Fruit fly (Drosophila melanogaster) whole organism: ENCODE results near the gene H.

Source experiments
- CG8478 ChIP-seq: fragments of >200 bp; optimal IDR thresholded peaks from 2 replicates; lab custom pipeline; 2018; ENCODE audit warnings: inconsistent platforms
- Dll ChIP-seq: fragments of >200 bp; optimal IDR thresholded peaks from 2 replicates; lab custom pipeline; 2017
- EcR ChIP-seq, 2 experiments: fragments of >200 bp; optimal IDR thresholded peaks; 2 replicates each; lab custom pipeline; 2017; ENCODE audit warnings: missing biosample characterization in 2 of 2, missing genetic modification characterization in 2 of 2, missing genetic modification reagents in 2 of 2
- pan ChIP-seq: fragments of >200 bp; optimal IDR thresholded peaks from 2 replicates; lab custom pipeline; 2017
- psq ChIP-seq: fragments of >200 bp; optimal IDR thresholded peaks from 2 replicates; lab custom pipeline; 2017
- usp ChIP-seq: fragments of >200 bp; optimal IDR thresholded peaks from 2 replicates; lab custom pipeline; 2017; ENCODE audit warnings: missing biosample characterization, missing genetic modification characterization, mixed read lengths

dm6 chr3R:20605562-20606155, 16.1 kb upstream of the H start:
- no peak for TF ChIP-seq pan (lab: Kevin White, UChicago)
- no peak for TF ChIP-seq Dll (lab: Kevin White, UChicago)
- no peak for TF ChIP-seq CG8478 (lab: Kevin White, UChicago)
- no peak for TF ChIP-seq usp (GFP tag; lab: Kevin White, UChicago)
- TF ChIP-seq psq (lab: Kevin White, UChicago) = no peak
- no peak for TF ChIP-seq EcR (GFP tag; optimal IDR thresholded peaks at IDR 0.05; lab: Kevin White, UChicago)
